Worm (Caenorhabditis elegans) whole organism, young adult: ENCODE data around the gene zyg-9.

Experiments used
- F52B5.7 ChIP-seq: sonication (generic microtip); optimal IDR thresholded peaks from 2 replicates; lab custom pipeline; 2016; ENCODE audit warnings: mild to moderate bottlenecking, missing genetic modification characterization, missing compliant biosample characterization
- F57C9.4 ChIP-seq: sonication (generic microtip); optimal IDR thresholded peaks from 2 replicates; lab custom pipeline; 2017; ENCODE audit warnings: mild to moderate bottlenecking, missing genetic modification characterization, missing compliant biosample characterization
- K12H6.12 ChIP-seq: fragments of 200-800 bp; sonication (Bioruptor generic); optimal IDR thresholded peaks from 2 replicates; lab custom pipeline; 2018; ENCODE audit warnings: mild to moderate bottlenecking, missing genetic modification characterization, missing compliant biosample characterization
- T07F8.4 ChIP-seq: sonication (generic microtip); optimal IDR thresholded peaks from 2 replicates; lab custom pipeline; 2016; ENCODE audit warnings: mild to moderate bottlenecking, missing genetic modification characterization, moderate library complexity, missing compliant biosample characterization
- Y53F4B.3 ChIP-seq: fragments of 200-800 bp; sonication (Bioruptor generic); IDR thresholded peaks from 2 replicates; pipeline ENCODE4 v1.3.6; 2022; ENCODE audit warnings: missing genetic modification reagents, missing genetic modification characterization, missing compliant biosample characterization
- Y53G8AR.9 ChIP-seq: fragments of 200-800 bp; sonication (Bioruptor generic); conservative IDR thresholded peaks from 2 replicates; pipeline ENCODE4 v1.3.6; 2022; ENCODE audit warnings: missing genetic modification reagents, missing genetic modification characterization, missing compliant biosample characterization
- Y79H2A.3 ChIP-seq: fragments of 200-800 bp; sonication (Bioruptor generic); conservative IDR thresholded peaks from 2 replicates; pipeline ENCODE4 v1.3.6; 2022; ENCODE audit warnings: missing genetic modification reagents, missing genetic modification characterization, missing compliant biosample characterization
- athp-1 ChIP-seq: sonication (generic microtip); optimal IDR thresholded peaks from 2 replicates; lab custom pipeline; 2017; ENCODE audit warnings: mild to moderate bottlenecking, missing genetic modification characterization, missing compliant biosample characterization
- attf-6 ChIP-seq: fragments of 200-800 bp; sonication (Bioruptor generic); IDR thresholded peaks from 2 replicates; pipeline ENCODE4 v1.3.6; 2022; ENCODE audit warnings: missing genetic modification reagents, missing genetic modification characterization, missing compliant biosample characterization
- bed-1 ChIP-seq: fragments of 200-800 bp; sonication (Bioruptor generic); IDR thresholded peaks from 2 replicates; pipeline ENCODE4 v1.3.6; 2022; ENCODE audit warnings: missing genetic modification reagents, missing genetic modification characterization, missing compliant biosample characterization
- ceh-40 ChIP-seq: fragments of 200-800 bp; sonication (Bioruptor generic); IDR thresholded peaks from 2 replicates; pipeline ENCODE4 v1.3.6; 2022; ENCODE audit warnings: missing genetic modification characterization, missing compliant biosample characterization
- egl-18 ChIP-seq: fragments of 200-800 bp; sonication (Bioruptor generic); IDR thresholded peaks from 2 replicates; pipeline ENCODE4 v1.3.6; 2022; ENCODE audit warnings: missing genetic modification reagents, missing genetic modification characterization, missing compliant biosample characterization
- fkh-3 ChIP-seq: sonication (generic microtip); optimal IDR thresholded peaks from 2 replicates; lab custom pipeline; 2016; ENCODE audit warnings: mild to moderate bottlenecking, missing genetic modification characterization, missing compliant biosample characterization
- hlh-26 ChIP-seq: fragments of 200-800 bp; sonication (Bioruptor generic); conservative IDR thresholded peaks from 2 replicates; pipeline ENCODE4 v1.3.6; 2022; ENCODE audit warnings: missing genetic modification reagents, missing genetic modification characterization, missing compliant biosample characterization
- hsf-1 ChIP-seq: fragments of 200-800 bp; sonication (Bioruptor generic); IDR thresholded peaks from 2 replicates; pipeline ENCODE4 v1.3.6; 2022; ENCODE audit warnings: missing genetic modification reagents, missing genetic modification characterization, missing compliant biosample characterization
- let-526 ChIP-seq: fragments of 200-800 bp; sonication (Bioruptor generic); IDR thresholded peaks from 2 replicates; pipeline ENCODE4 v1.3.6; 2022; ENCODE audit warnings: missing genetic modification reagents, missing genetic modification characterization, missing compliant biosample characterization
- let-607 ChIP-seq, 2 experiments: fragments of 200-800 bp in 1 of 2; sonication (Bioruptor generic) in 1 of 2; sonication (generic microtip) in 1 of 2; optimal IDR thresholded peaks; 2 replicates each; lab custom pipeline; 2016 to 2018; ENCODE audit warnings: mild to moderate bottlenecking in 2 of 2, missing compliant biosample characterization in 2 of 2, missing genetic modification characterization in 2 of 2, moderate library complexity in 2 of 2, missing genotype in 1 of 2
- lin-40 ChIP-seq: sonication (generic microtip); optimal IDR thresholded peaks from 2 replicates; lab custom pipeline; 2016; ENCODE audit warnings: missing genetic modification characterization, mild to moderate bottlenecking, missing compliant biosample characterization, missing genotype, missing genetic modification reagents
- lin-54 ChIP-seq: fragments of 200-800 bp; sonication (Bioruptor generic); optimal IDR thresholded peaks from 2 replicates; lab custom pipeline; 2018; ENCODE audit warnings: mild to moderate bottlenecking, missing genetic modification characterization, missing compliant biosample characterization
- mcd-1 ChIP-seq: fragments of 200-800 bp; sonication (Bioruptor generic); IDR thresholded peaks from 2 replicates; pipeline ENCODE4 v1.3.6; 2022; ENCODE audit warnings: missing genetic modification reagents, missing genetic modification characterization, missing compliant biosample characterization
- nfya-1 ChIP-seq: sonication (generic microtip); optimal IDR thresholded peaks from 2 replicates; lab custom pipeline; 2017; ENCODE audit warnings: antibody characterized with exemption, missing compliant biosample characterization, missing genetic modification characterization, borderline replicate concordance; ENCODE audit not compliant: insufficient read depth
- nhr-27 ChIP-seq: fragments of 200-800 bp; sonication (Bioruptor generic); optimal IDR thresholded peaks from 2 replicates; lab custom pipeline; 2018; ENCODE audit warnings: mild to moderate bottlenecking, missing genetic modification characterization, moderate library complexity, missing compliant biosample characterization
- nhr-90 ChIP-seq: sonication (generic microtip); optimal IDR thresholded peaks from 2 replicates; lab custom pipeline; 2016; ENCODE audit warnings: missing genotype, mild to moderate bottlenecking, missing genetic modification characterization, missing compliant biosample characterization
- pbrm-1 ChIP-seq: fragments of 200-800 bp; sonication (Bioruptor generic); IDR thresholded peaks from 2 replicates; pipeline ENCODE4 v1.3.6; 2022; ENCODE audit warnings: missing genetic modification reagents, missing genetic modification characterization, missing compliant biosample characterization
- rcor-1 ChIP-seq: fragments of 200-800 bp; sonication (Bioruptor generic); IDR thresholded peaks from 2 replicates; pipeline ENCODE4 v1.3.6; 2022; ENCODE audit warnings: missing genetic modification reagents, missing genetic modification characterization, missing compliant biosample characterization
- sea-2 ChIP-seq: fragments of 200-800 bp; sonication (Bioruptor generic); IDR thresholded peaks from 2 replicates; pipeline ENCODE4 v1.3.6; 2022; ENCODE audit warnings: missing genetic modification characterization, missing compliant biosample characterization
- snpc-1.3 ChIP-seq: sonication (generic microtip); optimal IDR thresholded peaks from 2 replicates; lab custom pipeline; 2017; ENCODE audit warnings: missing genetic modification characterization, mild to moderate bottlenecking, missing compliant biosample characterization, antibody characterized with exemption, moderate library complexity, missing genotype, missing genetic modification reagents; ENCODE audit not compliant: insufficient read depth
- snpc-3.4 ChIP-seq: sonication (generic microtip); optimal IDR thresholded peaks from 2 replicates; lab custom pipeline; 2017; ENCODE audit warnings: missing genetic modification characterization, mild to moderate bottlenecking, missing compliant biosample characterization, antibody characterized with exemption, moderate library complexity, missing genotype, missing genetic modification reagents
- somi-1 ChIP-seq: fragments of 200-800 bp; sonication (Bioruptor generic); optimal IDR thresholded peaks from 2 replicates; lab custom pipeline; 2018; ENCODE audit warnings: mild to moderate bottlenecking, missing genetic modification characterization, missing compliant biosample characterization
- tbp1 ChIP-seq: fragments of 200-800 bp; sonication (Bioruptor generic); optimal IDR thresholded peaks from 2 replicates; lab custom pipeline; 2018; ENCODE audit warnings: mild to moderate bottlenecking, missing genetic modification characterization, missing compliant biosample characterization
- tbx-9 ChIP-seq: sonication (generic microtip); optimal IDR thresholded peaks from 2 replicates; lab custom pipeline; 2016; ENCODE audit warnings: borderline replicate concordance, missing genetic modification characterization, inconsistent platforms, missing compliant biosample characterization
- tlf-1 ChIP-seq: fragments of 200-800 bp; sonication (Bioruptor generic); optimal IDR thresholded peaks from 2 replicates; lab custom pipeline; 2018; ENCODE audit warnings: mild to moderate bottlenecking, missing genetic modification characterization, missing compliant biosample characterization
- xnd-1 ChIP-seq: sonication (generic microtip); optimal IDR thresholded peaks from 2 replicates; lab custom pipeline; 2016; ENCODE audit warnings: missing genotype, missing genetic modification reagents, missing genetic modification characterization, missing compliant biosample characterization
- ztf-22 ChIP-seq: fragments of 200-800 bp; sonication (Bioruptor generic); optimal IDR thresholded peaks from 2 replicates; lab custom pipeline; 2018; ENCODE audit warnings: mild to moderate bottlenecking, missing genetic modification characterization, moderate library complexity, missing compliant biosample characterization
- ztf-25 ChIP-seq: fragments of 200-800 bp; sonication (Bioruptor generic); IDR thresholded peaks from 2 replicates; pipeline ENCODE4 v1.3.6; 2022; ENCODE audit warnings: missing genetic modification reagents, missing genetic modification characterization, missing compliant biosample characterization
- ztf-6 ChIP-seq: fragments of 200-800 bp; sonication (Bioruptor generic); IDR thresholded peaks from 2 replicates; pipeline ENCODE4 v1.3.6; 2022; ENCODE audit warnings: missing genetic modification reagents, missing genetic modification characterization, missing compliant biosample characterization

zyg-9 gene

ce11 chrII:8464448-8464898, 6.9 kb downstream of the zyg-9 start, which contains the start of gene fars-3 (continued):
- TF ChIP-seq tlf-1 (GFP tag; lab: Kevin White, UChicago) = peak; percentile 62
- TF ChIP-seq Y79H2A.3 = peak; percentile 60; the same call in 1 of the 2 replicates
- peak; percentile 24 for TF ChIP-seq tbp1 (GFP tag; lab: Kevin White, UChicago)
- peak; percentile 21; the same call in 1 of the 2 replicates for TF ChIP-seq ceh-40
- TF ChIP-seq nhr-27 = peak; percentile 55
- peak; percentile 71 for TF ChIP-seq Y53G8AR.9 (GFP tag; lab: Robert Waterston, UW)
- TF ChIP-seq athp-1 (tag; lab: Kevin White, UChicago) = peak; percentile 57
- peak; percentile 36; the same call in 1 of the 2 replicates for TF ChIP-seq pbrm-1 (GFP tag; lab: Robert Waterston, UW)

DNA sequence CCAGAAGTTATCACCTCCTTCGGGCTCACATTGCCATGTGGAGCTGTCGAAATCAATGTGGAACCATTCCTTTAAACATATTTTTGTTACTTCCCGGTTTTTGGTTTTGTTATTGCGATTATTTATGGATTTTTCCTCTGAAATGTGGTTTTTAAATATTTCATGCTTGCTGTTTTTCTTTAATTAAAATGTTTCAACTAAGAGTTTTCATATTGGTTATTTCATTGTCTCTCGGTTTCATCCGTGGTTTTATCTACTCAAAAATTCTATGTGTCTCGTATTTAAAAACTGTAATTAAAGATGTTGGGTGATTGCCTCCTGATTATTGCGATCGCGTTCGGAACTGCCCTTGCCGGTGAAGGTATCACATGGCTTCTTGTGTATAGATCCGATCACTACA, 9.3 kb downstream of the zyg-9 start, which contains the start of gene F22B5.10:
Gene F22B5.10, plus strand, starts transcription at position 301 of the 400 bp plus-strand sequence.
- TF ChIP-seq athp-1 (tag; lab: Kevin White, UChicago) (no peak), mcd-1 (no peak), snpc-3.4 (tag; lab: Kevin White, UChicago) (peak; percentile 20), T07F8.4 (no peak), ztf-25 (no peak), xnd-1 (tag; lab: Kevin White, UChicago) (no peak), nfya-1 (tag; lab: Kevin White, UChicago) (no peak), hlh-26 (GFP tag; lab: Robert Waterston, UW) (no peak)

- TF ChIP-seq somi-1 (GFP tag; lab: Kevin White, UChicago) = no peak
- no peak for TF ChIP-seq sea-2 (GFP tag; lab: Robert Waterston, UW)
- no peak for TF ChIP-seq lin-54 (GFP tag; lab: Kevin White, UChicago)
- TF ChIP-seq hsf-1 (GFP tag; lab: Robert Waterston, UW) = 0 out of 2 replicates have a peak, but pooled peaks have one; percentile 50
- no peak for TF ChIP-seq rcor-1
- no peak for TF ChIP-seq F57C9.4 (tag; lab: Kevin White, UChicago)
- no peak for TF ChIP-seq bed-1 (GFP tag; lab: Robert Waterston, UW)
- no peak for TF ChIP-seq lin-40
Measured at ce11 chrII:8467809-8468208, 10.2 kb downstream of the zyg-9 start, which contains the start of gene M05D6.2. TSS of gene M05D6.2 (plus strand) at chrII:8468109.

DNA sequence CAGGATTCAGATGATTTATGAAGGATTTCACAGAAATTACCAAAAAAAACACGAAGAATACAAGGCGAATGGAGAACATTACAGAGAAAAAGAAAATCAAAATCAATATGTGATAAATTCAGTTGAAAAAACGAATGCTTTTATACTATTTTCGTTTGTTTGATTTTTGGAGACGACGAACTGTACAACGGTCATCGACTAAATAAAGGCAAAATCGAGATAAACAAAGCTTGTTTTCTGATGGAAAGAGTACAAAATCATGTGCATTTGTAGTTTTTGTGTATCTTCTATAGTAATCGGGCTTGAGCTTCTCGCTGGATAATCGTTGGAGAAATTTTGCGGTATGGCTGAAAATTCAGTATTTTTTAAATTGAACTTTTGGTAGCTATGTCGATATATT, 13.5 kb downstream of the zyg-9 start, which contains the start of gene M05D6.8:
Gene M05D6.8, minus strand, starts transcription at position 101 of the 400 bp plus-strand sequence.
- TF ChIP-seq xnd-1 (tag; lab: Kevin White, UChicago) = no peak
- no peak for TF ChIP-seq nhr-90 (tag; lab: Kevin White, UChicago)

- TF ChIP-seq tbx-9 (tag; lab: Kevin White, UChicago) (no peak), let-526 (GFP tag; lab: Robert Waterston, UW) (no peak)
Measured at ce11 chrII:8472916-8473315, 15.3 kb downstream of the zyg-9 start.

DNA sequence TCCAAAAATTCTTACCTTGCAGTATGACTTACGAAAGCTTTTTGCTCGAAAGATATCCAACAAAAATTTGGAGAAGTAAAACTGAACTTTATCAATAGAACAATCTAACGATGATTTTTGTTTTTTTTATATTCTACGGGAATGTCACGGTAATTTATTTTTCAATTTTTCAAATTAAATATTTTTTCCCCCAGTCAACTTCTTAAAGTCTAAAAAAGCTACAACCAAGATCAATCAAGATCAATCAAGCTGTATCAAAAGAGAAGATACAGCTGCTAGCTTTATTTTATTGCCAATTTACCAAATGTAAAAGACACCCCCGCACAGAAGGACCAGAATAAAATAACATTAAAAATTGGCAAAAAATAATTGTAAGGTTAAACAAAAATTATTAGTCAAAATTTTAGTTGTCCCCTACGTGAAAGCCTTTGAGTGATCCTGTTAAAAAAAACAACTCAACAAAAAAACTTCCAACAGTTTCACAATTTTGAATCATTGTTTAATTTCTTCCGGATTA, 17.7 kb downstream of the zyg-9 start, which contains the start of the genes M05D6.1 and M05D6.3:
Gene M05D6.1, minus strand, starts transcription at position 101 of the 517 bp plus-strand sequence.
Gene M05D6.3, plus strand, starts transcription at position 467 of the 517 bp plus-strand sequence.
- TF ChIP-seq attf-6 (GFP tag; lab: Robert Waterston, UW) (no peak), Y53F4B.3 (no peak), ztf-22 (GFP tag; lab: Kevin White, UChicago) (no peak), ztf-6 (GFP tag; lab: Robert Waterston, UW) (no peak), nhr-27 (no peak), egl-18 (GFP tag; lab: Robert Waterston, UW) (no peak), snpc-3.4 (tag; lab: Kevin White, UChicago) (no peak), fkh-3 (tag; lab: Kevin White, UChicago) (no peak), F52B5.7 (tag; lab: Kevin White, UChicago) (no peak), K12H6.12 (tag; lab: Kevin White, UChicago) (no peak), let-607 (tag; optimal IDR thresholded peaks at IDR 0.05; lab: Kevin White, UChicago) (no peak), snpc-1.3 (tag; lab: Kevin White, UChicago) (no peak)
